Fruit fly (Drosophila melanogaster) whole organism, prepupa: ENCODE data around the gene HP1c.

ENCODE experiments used
- CG10631 ChIP-seq: fragments of 200-800 bp; sonication (Bioruptor generic); optimal IDR thresholded peaks from 2 replicates; lab custom pipeline; 2016; ENCODE audit warnings: missing biosample characterization, missing genetic modification characterization
- CG11294 ChIP-seq: fragments of 200-800 bp; sonication (Bioruptor generic); IDR thresholded peaks from 2 replicates; pipeline ENCODE4 v1.3.6; 2022; ENCODE audit warnings: missing biosample characterization, missing genetic modification characterization
- CG11762 ChIP-seq: fragments of 200-800 bp; sonication (Bioruptor generic); optimal IDR thresholded peaks from 3 replicates; lab custom pipeline; 2016; ENCODE audit warnings: missing biosample characterization, missing genetic modification characterization; ENCODE audit not compliant: insufficient read depth
- CG11902 ChIP-seq: fragments of 200-800 bp; sonication (Bioruptor generic); optimal IDR thresholded peaks from 3 replicates; lab custom pipeline; 2016; ENCODE audit warnings: missing biosample characterization, missing genetic modification characterization
- CG3032 ChIP-seq: fragments of 200-800 bp; optimal IDR thresholded peaks from 2 replicates; lab custom pipeline; 2019; ENCODE audit warnings: missing biosample characterization, mild to moderate bottlenecking, missing genetic modification characterization, moderate library complexity
- CG3919 ChIP-seq: fragments of 200-800 bp; sonication (Bioruptor generic); optimal IDR thresholded peaks from 3 replicates; lab custom pipeline; 2016; ENCODE audit warnings: missing biosample characterization, missing genetic modification characterization
- CG6276 ChIP-seq: fragments of 200-800 bp; sonication (Bioruptor generic); optimal IDR thresholded peaks from 2 replicates; lab custom pipeline; 2017; ENCODE audit warnings: missing biosample characterization, mild to moderate bottlenecking, missing genetic modification characterization
- CG6808 ChIP-seq: fragments of 200-800 bp; sonication (Bioruptor generic); optimal IDR thresholded peaks from 3 replicates; lab custom pipeline; 2017; ENCODE audit warnings: missing biosample characterization, missing genetic modification characterization, mild to moderate bottlenecking, moderate library complexity, missing genetic modification reagents
- CG6854 ChIP-seq: fragments of 200-800 bp; sonication (Bioruptor generic); optimal IDR thresholded peaks from 2 replicates; lab custom pipeline; 2017; ENCODE audit warnings: missing biosample characterization, mild to moderate bottlenecking, missing genetic modification characterization
- CG7368 ChIP-seq: fragments of 200-800 bp; sonication (Bioruptor generic); optimal IDR thresholded peaks from 3 replicates; lab custom pipeline; 2016; ENCODE audit warnings: missing biosample characterization, missing genetic modification characterization
- Eip93F ChIP-seq: fragments of 200-800 bp; sonication (Bioruptor generic); optimal IDR thresholded peaks from 2 replicates; lab custom pipeline; 2016; ENCODE audit warnings: missing biosample characterization, mild to moderate bottlenecking, missing genetic modification characterization
- Ets96B ChIP-seq: fragments of 200-800 bp; optimal IDR thresholded peaks from 2 replicates; lab custom pipeline; 2019; ENCODE audit warnings: missing biosample characterization, mild to moderate bottlenecking, missing genetic modification characterization, moderate library complexity
- Hr38 ChIP-seq: sonication (Bioruptor generic); optimal IDR thresholded peaks from 2 replicates; lab custom pipeline; 2016; ENCODE audit warnings: missing biosample characterization, missing genetic modification characterization
- OdsH ChIP-seq: fragments of 200-800 bp; sonication (Bioruptor generic); optimal IDR thresholded peaks from 3 replicates; lab custom pipeline; 2016; ENCODE audit warnings: missing biosample characterization, missing genetic modification characterization
- Sox102F ChIP-seq: fragments of 200-800 bp; sonication (Bioruptor generic); optimal IDR thresholded peaks from 2 replicates; lab custom pipeline; 2016; ENCODE audit warnings: missing biosample characterization, mild to moderate bottlenecking, missing genetic modification characterization
- acj6 ChIP-seq: fragments of 200-800 bp; sonication (Bioruptor generic); optimal IDR thresholded peaks from 3 replicates; lab custom pipeline; 2016; ENCODE audit warnings: missing biosample characterization, missing genetic modification characterization
- cyc ChIP-seq: fragments of 200-800 bp; sonication (Bioruptor generic); optimal IDR thresholded peaks from 3 replicates; lab custom pipeline; 2016; ENCODE audit warnings: missing biosample characterization, missing genetic modification characterization
- dac ChIP-seq: fragments of 200-800 bp; sonication (Bioruptor generic); optimal IDR thresholded peaks from 2 replicates; lab custom pipeline; 2017; ENCODE audit warnings: missing biosample characterization, mild to moderate bottlenecking, missing genetic modification characterization
- dsx ChIP-seq: fragments of 200-800 bp; optimal IDR thresholded peaks from 3 replicates; lab custom pipeline; 2019; ENCODE audit warnings: missing biosample characterization, mild to moderate bottlenecking, missing genetic modification characterization, moderate library complexity; ENCODE audit not compliant: poor library complexity, severe bottlenecking
- eg ChIP-seq: fragments of 200-800 bp; sonication (Bioruptor generic); IDR thresholded peaks from 3 replicates; pipeline ENCODE4 v1.3.6; 2022; ENCODE audit warnings: missing biosample characterization, missing genetic modification characterization
- esn ChIP-seq: fragments of 200-800 bp; sonication (Bioruptor generic); optimal IDR thresholded peaks from 2 replicates; lab custom pipeline; 2016; ENCODE audit warnings: missing biosample characterization, mild to moderate bottlenecking, missing genetic modification characterization, moderate library complexity
- fd59A ChIP-seq: fragments of 200-800 bp; sonication (Bioruptor generic); optimal IDR thresholded peaks from 2 replicates; lab custom pipeline; 2017; ENCODE audit warnings: missing biosample characterization, mild to moderate bottlenecking, missing genetic modification characterization, missing genetic modification reagents
- fd85E ChIP-seq: fragments of 200-800 bp; sonication (Bioruptor generic); optimal IDR thresholded peaks from 3 replicates; lab custom pipeline; 2016; ENCODE audit warnings: missing biosample characterization, missing genetic modification characterization
- fkh ChIP-seq: fragments of 200-800 bp; sonication (Bioruptor generic); optimal IDR thresholded peaks from 3 replicates; lab custom pipeline; 2017; ENCODE audit warnings: missing biosample characterization, mild to moderate bottlenecking, missing genetic modification characterization, moderate library complexity
- salr ChIP-seq, 2 experiments: fragments of 200-800 bp; sonication (Bioruptor generic); optimal IDR thresholded peaks; 3 replicates each; lab custom pipeline; 2016 to 2018; ENCODE audit warnings: missing biosample characterization in 2 of 2, missing genetic modification characterization in 2 of 2, mild to moderate bottlenecking in 1 of 2
- spab ChIP-seq: fragments of 200-800 bp; sonication (Bioruptor generic); optimal IDR thresholded peaks from 2 replicates; lab custom pipeline; 2017; ENCODE audit warnings: missing biosample characterization, mild to moderate bottlenecking, missing genetic modification characterization, missing genetic modification reagents
- svp ChIP-seq: fragments of 200-800 bp; sonication (Bioruptor generic); peaks from one replicate; lab custom pipeline; 2016; ENCODE audit warnings: missing biosample characterization, missing genetic modification characterization
- topi ChIP-seq: fragments of 200-800 bp; sonication (Bioruptor generic); optimal IDR thresholded peaks from 3 replicates; lab custom pipeline; 2016; ENCODE audit warnings: missing biosample characterization, missing genetic modification characterization

HP1c gene

dm6 chr3R:22753895-22754774 is 8.7 kb downstream of the HP1c start (continued):
- TF ChIP-seq CG11762 (no peak), dac (GFP tag; lab: Kevin White, UChicago) (peak; percentile 10), Ets96B (no peak), Hr38 (GFP tag; lab: Kevin White, UChicago) (no peak), topi (GFP tag; lab: Kevin White, UChicago) (no peak), OdsH (peak; percentile 28), CG3032 (tag; lab: Kevin White, UChicago) (no peak), CG7368 (GFP tag; lab: Kevin White, UChicago) (no peak), acj6 (GFP tag; lab: Kevin White, UChicago) (no peak), svp (GFP tag; lab: Kevin White, UChicago) (peak; percentile 68), salr (GFP tag; optimal IDR thresholded peaks at IDR 0.05; lab: Kevin White, UChicago) (peak in 1 of 2 experiments; percentile 60), CG11294 (peak; percentile 13; the same call in 1 of the 2 replicates), fd85E (GFP tag; lab: Kevin White, UChicago) (no peak), CG11902 (GFP tag; lab: Kevin White, UChicago) (no peak), CG10631 (GFP tag; lab: Kevin White, UChicago) (peak; percentile 23), CG6854 (GFP tag; lab: Kevin White, UChicago) (no peak), dsx (GFP tag; lab: Kevin White, UChicago) (no peak)

dm6 chr3R:22755187-22755777 is 9.9 kb downstream of the HP1c start:
- TF ChIP-seq Sox102F (no peak), CG3919 (GFP tag; lab: Kevin White, UChicago) (no peak), eg (GFP tag; lab: Robert Waterston, UW) (0 out of 3 replicates have a peak, but pooled peaks have one; percentile 11), CG6808 (no peak), OdsH (no peak), salr (GFP tag; optimal IDR thresholded peaks at IDR 0.05; lab: Kevin White, UChicago) (no peak), Ets96B (no peak)

dm6 chr3R:22756289-22756688 is 10.9 kb downstream of the HP1c start:
- TF ChIP-seq eg (GFP tag; lab: Robert Waterston, UW) (0 out of 3 replicates have a peak, but pooled peaks have one; percentile 17), fkh (GFP tag; lab: Kevin White, UChicago) (peak; percentile 71), spab (no peak), Eip93F (GFP tag; lab: Kevin White, UChicago) (no peak)

dm6 chr3R:22757117-22757516 is 11.7 kb downstream of the HP1c start:
- TF ChIP-seq CG6276 (no peak), cyc (GFP tag; lab: Kevin White, UChicago) (no peak), fd59A (GFP tag; lab: Kevin White, UChicago) (no peak)

dm6 chr3R:22760988-22761387 is 15.6 kb downstream of the HP1c start, which contains the start of gene Nepl13:
Gene Nepl13, minus strand, starts transcription at chr3R:22761076.
- TF ChIP-seq CG3919 (GFP tag; lab: Kevin White, UChicago) (no peak), spab (no peak), salr (GFP tag; optimal IDR thresholded peaks at IDR 0.05; lab: Kevin White, UChicago) (no peak), topi (GFP tag; lab: Kevin White, UChicago) (no peak), acj6 (GFP tag; lab: Kevin White, UChicago) (no peak), svp (GFP tag; lab: Kevin White, UChicago) (peak; percentile 97), esn (GFP tag; lab: Kevin White, UChicago) (no peak)
- TF ChIP-seq, all 60 proteins: peak for 1
